Worm (Caenorhabditis elegans): ENCODE data around the gene srx-108.

Gene srx-108

DNA sequence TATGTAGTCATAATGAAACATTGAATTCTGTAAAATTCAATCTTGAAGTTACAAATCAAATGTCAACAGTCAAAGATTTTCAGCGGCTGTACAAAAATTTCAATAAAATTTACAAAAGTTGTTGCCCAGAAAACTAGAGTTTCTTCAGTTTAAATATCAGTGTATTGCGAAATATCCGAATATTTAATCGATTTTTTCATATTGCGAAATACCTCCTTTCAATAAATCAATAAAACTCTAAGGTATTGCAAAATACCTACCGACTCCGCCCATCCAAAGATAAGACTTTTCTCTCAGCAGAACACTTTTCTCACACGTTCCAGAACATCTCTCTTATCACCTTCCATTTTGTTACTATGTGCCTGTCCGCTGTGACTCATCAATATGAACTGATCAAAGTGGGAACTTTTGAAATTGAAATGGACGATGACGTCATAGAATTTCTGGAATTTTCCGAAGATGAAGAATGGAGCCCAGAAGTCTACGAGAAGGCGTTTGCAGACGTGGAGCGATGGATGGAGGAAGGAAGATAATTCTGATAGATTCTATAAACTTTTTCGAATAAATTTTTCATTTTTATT is 20.8 kb upstream of the srx-108 start:
- no peak for TF ChIP-seq C04F5.9 (tag; optimal IDR thresholded peaks at IDR 0.05)
- TF ChIP-seq irx-1 (tag; optimal IDR thresholded peaks at IDR 0.05) = no peak
- no peak for TF ChIP-seq nhr-90 (tag; optimal IDR thresholded peaks at IDR 0.05; ENCODE audit: poor library complexity)
- no peak for TF ChIP-seq ztf-4 (tag; optimal IDR thresholded peaks at IDR 0.05)
- no peak for TF ChIP-seq nhr-77 (tag; optimal IDR thresholded peaks at IDR 0.05)
- no peak for TF ChIP-seq alr-1 (tag; optimal IDR thresholded peaks at IDR 0.05; ENCODE audit: borderline replicate concordance)
- TF ChIP-seq zip-4 (GFP tag; optimal IDR thresholded peaks at IDR 0.05) = peak; percentile 47
- TF ChIP-seq ceh-8 (GFP tag; optimal IDR thresholded peaks at IDR 0.05) = no peak
- TF ChIP-seq skn-1 (tag; optimal IDR thresholded peaks at IDR 0.05) = peak; percentile 17
- TF ChIP-seq snu-23 (GFP tag; optimal IDR thresholded peaks at IDR 0.05) = no peak
- TF ChIP-seq pag-3 (tag; optimal IDR thresholded peaks at IDR 0.05; ENCODE audit: borderline replicate concordance, insufficient read depth) = no peak
- no peak for TF ChIP-seq xbp-1 (tag; optimal IDR thresholded peaks at IDR 0.05)
- TF ChIP-seq grh-1 (GFP tag; IDR thresholded peaks at IDR 0.05) = no peak
- no peak for TF ChIP-seq nhr-19 (GFP tag; conservative IDR thresholded peaks at IDR 0.05)
- no peak for TF ChIP-seq pax-3 (tag; optimal IDR thresholded peaks at IDR 0.05)
- TF ChIP-seq C16A3.4 (tag; optimal IDR thresholded peaks at IDR 0.05) = no peak
- no peak for TF ChIP-seq efl-1 (optimal IDR thresholded peaks at IDR 0.05)
- peak in 1 of 2 experiments; percentile 78 for TF ChIP-seq efl-1 (GFP tag; optimal IDR thresholded peaks at IDR 0.05 in 1 of 2)
- no peak for TF ChIP-seq nhr-237 (tag; optimal IDR thresholded peaks at IDR 0.05)
- no peak for TF ChIP-seq nhr-20 (tag; optimal IDR thresholded peaks at IDR 0.05)
- no peak for TF ChIP-seq nhr-71 (tag; optimal IDR thresholded peaks at IDR 0.05)

DNA sequence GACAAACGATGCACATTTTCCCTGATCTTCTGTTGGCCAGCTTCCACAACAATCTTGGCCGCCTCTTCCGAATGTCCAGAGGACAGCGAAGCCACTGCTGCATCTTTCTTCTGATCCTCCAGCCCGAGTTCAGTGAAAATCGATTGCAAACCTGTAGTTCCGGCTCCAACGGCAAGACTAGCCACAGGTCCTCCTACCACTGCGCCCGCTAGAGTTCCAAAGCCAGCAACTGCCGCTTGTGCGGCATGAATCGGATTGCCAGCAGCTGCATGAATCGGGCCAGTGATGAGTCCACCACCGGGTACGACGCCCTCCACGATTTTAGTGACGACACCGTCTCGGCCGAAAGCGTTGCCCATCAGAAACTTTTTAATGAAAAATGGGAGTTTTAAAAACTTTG is 17.1 kb upstream of the srx-108 start, which contains the start of gene ifas-1:
ifas-1 (minus strand) TSS at position 387 of the 400 bp plus-strand sequence.
- no peak for TF ChIP-seq swsn-7 (tag; optimal IDR thresholded peaks at IDR 0.05)
- TF ChIP-seq nhr-90 (tag; optimal IDR thresholded peaks at IDR 0.05; ENCODE audit: poor library complexity) = no peak
- TF ChIP-seq lir-3 (tag; optimal IDR thresholded peaks at IDR 0.05; ENCODE audit: poor library complexity) = no peak
- TF ChIP-seq vab-15 (tag; optimal IDR thresholded peaks at IDR 0.05) = no peak
- no peak for TF ChIP-seq nhr-71 (tag; optimal IDR thresholded peaks at IDR 0.05)
- no peak for TF ChIP-seq nhr-20 (tag; optimal IDR thresholded peaks at IDR 0.05)
- TF ChIP-seq egl-13 (tag; optimal IDR thresholded peaks at IDR 0.05) = no peak
- TF ChIP-seq nhr-19 (GFP tag; conservative IDR thresholded peaks at IDR 0.05) = no peak

ce11 chrII:3690646-3691045 is 14.8 kb upstream of the srx-108 start, which contains the start of gene srx-101:
srx-101 (minus strand) TSS chrII:3690746.
- TF ChIP-seq efl-1 (optimal IDR thresholded peaks at IDR 0.05) = no peak
- no peak for TF ChIP-seq efl-1 (GFP tag; optimal IDR thresholded peaks at IDR 0.05 in 1 of 2)
- no peak for TF ChIP-seq fos-1 (tag; optimal IDR thresholded peaks at IDR 0.05)
- TF ChIP-seq alr-1 (tag; optimal IDR thresholded peaks at IDR 0.05; ENCODE audit: borderline replicate concordance) = no peak
- no peak for TF ChIP-seq jun-1 (tag; optimal IDR thresholded peaks at IDR 0.05)
- no peak for TF ChIP-seq zag-1 (tag; optimal IDR thresholded peaks at IDR 0.05)
- no peak for TF ChIP-seq nhr-28 (tag; optimal IDR thresholded peaks at IDR 0.05)
- no peak for TF ChIP-seq nhr-77 (tag; optimal IDR thresholded peaks at IDR 0.05)
- TF ChIP-seq zip-4 (GFP tag; optimal IDR thresholded peaks at IDR 0.05) = no peak
- TF ChIP-seq C04F5.9 (tag; optimal IDR thresholded peaks at IDR 0.05) = no peak
- no peak for TF ChIP-seq nhr-76 (tag; optimal IDR thresholded peaks at IDR 0.05)
- no peak for TF ChIP-seq ceh-88 (GFP tag; IDR thresholded peaks at IDR 0.05)

DNA sequence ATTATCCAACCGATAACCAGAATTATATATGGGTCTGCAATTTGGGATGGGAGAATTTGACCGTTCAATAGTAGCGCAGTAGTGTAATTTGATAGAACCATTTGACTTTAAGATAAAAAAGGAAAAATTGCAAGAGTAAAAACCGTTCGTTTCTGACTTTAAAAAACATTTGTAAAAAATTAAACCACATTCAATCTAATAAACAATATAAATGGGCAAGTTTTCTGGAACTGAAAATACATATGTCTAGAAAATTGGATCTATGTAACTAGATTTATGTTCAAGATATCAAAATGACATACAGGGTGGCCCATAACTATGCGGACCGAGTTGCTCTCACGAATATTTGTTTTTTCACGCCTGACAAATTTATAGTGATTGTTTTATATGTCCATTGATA is 10.8 kb upstream of the srx-108 start, which contains the start of gene srx-102:
srx-102 (minus strand) TSS at position 101 of the 400 bp plus-strand sequence.
- TF ChIP-seq ets-5 (GFP tag; IDR thresholded peaks at IDR 0.05) (no peak), efl-3 (GFP tag; optimal IDR thresholded peaks at IDR 0.05) (no peak), blmp-1 (tag; optimal IDR thresholded peaks at IDR 0.05) (no peak), mab-9 (GFP tag; IDR thresholded peaks at IDR 0.05) (no peak), sox-4 (tag; optimal IDR thresholded peaks at IDR 0.05) (no peak), ceh-82 (tag; optimal IDR thresholded peaks at IDR 0.05) (no peak), nhr-20 (tag; optimal IDR thresholded peaks at IDR 0.05) (no peak), egl-13 (tag; optimal IDR thresholded peaks at IDR 0.05) (no peak), ceh-88 (GFP tag; IDR thresholded peaks at IDR 0.05) (no peak), rnt-1 (tag; optimal IDR thresholded peaks at IDR 0.05) (no peak), nhr-11 (tag; optimal IDR thresholded peaks at IDR 0.05) (no peak), vab-15 (tag; optimal IDR thresholded peaks at IDR 0.05) (no peak), unc-86 (tag; optimal IDR thresholded peaks at IDR 0.05) (no peak), fkh-10 (GFP tag; optimal IDR thresholded peaks at IDR 0.05) (no peak), lsy-2 (tag; optimal IDR thresholded peaks at IDR 0.05) (no peak), ama-1 (optimal IDR thresholded peaks at IDR 0.05) (no peak), unc-30 (tag; optimal IDR thresholded peaks at IDR 0.05) (no peak)

Measured in whole organism, L1 larva.